Fruit fly (Drosophila melanogaster) whole organism, wandering third instar larva: Measurements from ENCODE around the gene CG11444.

Source experiments
- Abd-B ChIP-seq: fragments of >200 bp; optimal IDR thresholded peaks from 2 replicates; lab custom pipeline; 2017; ENCODE audit warnings: missing biosample characterization, missing genetic modification characterization
- Dfd ChIP-seq: fragments of >200 bp; optimal IDR thresholded peaks from 2 replicates; lab custom pipeline; 2017; ENCODE audit warnings: missing biosample characterization, missing genetic modification characterization
- h ChIP-seq: fragments of 200-800 bp; sonication (Bioruptor generic); optimal IDR thresholded peaks from 3 replicates; lab custom pipeline; 2016; ENCODE audit warnings: missing biosample characterization, mild to moderate bottlenecking, missing genetic modification characterization
- lola ChIP-seq: fragments of >200 bp; optimal IDR thresholded peaks from 2 replicates; lab custom pipeline; 2017; ENCODE audit warnings: missing biosample characterization, missing genetic modification characterization

- TF ChIP-seq h (GFP tag; lab: Kevin White, UChicago) = no peak
- no peak for TF ChIP-seq lola (GFP tag; lab: Kevin White, UChicago)
- no peak for TF ChIP-seq Abd-B (GFP tag; lab: Kevin White, UChicago)
- no peak for TF ChIP-seq Dfd (GFP tag; lab: Kevin White, UChicago)
Measured at dm6 chrX:4571829-4572228, 17.6 kb upstream of the CG11444 start, which contains the start of gene CG12684.
